Fruit fly (Drosophila melanogaster) whole organism, embryonic: ENCODE data around the gene Helz.

Source experiments
- CG14667 ChIP-seq: fragments of 200-800 bp; sonication (Bioruptor generic); IDR thresholded peaks from 2 replicates; pipeline ENCODE4 v1.3.6; 2022; ENCODE audit warnings: missing biosample characterization, missing genetic modification characterization
- CG16863 ChIP-seq: fragments of 200-800 bp; sonication (Bioruptor generic); optimal IDR thresholded peaks from 3 replicates; lab custom pipeline; 2016; ENCODE audit warnings: missing biosample characterization, missing genetic modification characterization
- CG3726 ChIP-seq: fragments of 200-800 bp; sonication (Bioruptor generic); IDR thresholded peaks from 3 replicates; pipeline ENCODE4, ENCODE4 v1.3.6; 2022; ENCODE audit warnings: missing biosample characterization, missing genetic modification characterization
- Dip2 ChIP-seq: fragments of 200-800 bp; sonication (Bioruptor generic); IDR thresholded peaks from 2 replicates; pipeline ENCODE4 v1.3.6; 2022; ENCODE audit warnings: missing biosample characterization, missing genetic modification characterization
- gcm ChIP-seq: fragments of 200-800 bp; sonication (Bioruptor generic); optimal IDR thresholded peaks from 2 replicates; lab custom pipeline; 2019; ENCODE audit warnings: missing biosample characterization, mild to moderate bottlenecking, missing genetic modification characterization, moderate library complexity

DNA sequence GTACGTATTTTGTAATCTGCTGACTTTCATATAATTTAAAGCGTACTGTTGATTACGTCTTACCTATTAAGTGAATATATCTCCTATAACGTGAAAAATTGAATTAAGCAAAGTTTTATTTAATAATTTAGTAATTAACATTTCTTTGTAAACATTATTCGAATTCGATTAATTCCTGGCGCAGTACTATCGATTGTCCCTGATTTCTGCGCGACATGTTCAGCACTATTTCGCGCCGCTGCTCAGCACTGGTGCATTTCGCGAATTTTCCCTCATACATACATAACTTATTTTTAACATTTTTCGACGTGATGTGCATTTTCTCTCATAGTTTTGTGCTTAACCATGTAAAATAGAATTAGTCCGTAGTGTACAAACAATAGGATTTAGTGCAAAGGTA, at the start of gene Helz:
- no peak for TF ChIP-seq CG14667
- TF ChIP-seq CG16863 (GFP tag; lab: Kevin White, UChicago), result no peak
- no peak for TF ChIP-seq CG3726 (GFP tag; lab: Robert Waterston, UW)
- no peak for TF ChIP-seq Dip2 (GFP tag; lab: Robert Waterston, UW)
- no peak for TF ChIP-seq gcm (GFP tag; lab: Kevin White, UChicago)
